Fruit fly (Drosophila melanogaster) whole organism, embryonic: Measurements from ENCODE around the gene sordd2.

Source experiments
- Adf1 ChIP-seq: fragments of 200-800 bp; sonication (Bioruptor generic); IDR thresholded peaks from 2 replicates; pipeline ENCODE4 v1.3.6; 2022; ENCODE audit warnings: missing biosample characterization, missing genetic modification characterization
- Aef1 ChIP-seq: fragments of 200-800 bp; sonication (Bioruptor generic); IDR thresholded peaks from 3 replicates; pipeline ENCODE4 v1.3.6; 2022; ENCODE audit warnings: missing biosample characterization, missing genetic modification characterization
- Atf3 ChIP-seq: fragments of 200-800 bp; sonication (Bioruptor generic); optimal IDR thresholded peaks from 3 replicates; lab custom pipeline; 2016; ENCODE audit warnings: missing biosample characterization, missing genetic modification characterization
- Bdp1 ChIP-seq: fragments of 200-800 bp; sonication (Bioruptor generic); optimal IDR thresholded peaks from 3 replicates; lab custom pipeline; 2016; ENCODE audit warnings: missing biosample characterization, missing genetic modification characterization
- Bgb ChIP-seq: fragments of 200-800 bp; sonication (Bioruptor generic); IDR thresholded peaks from 2 replicates; pipeline ENCODE4 v1.3.6; 2022; ENCODE audit warnings: missing biosample characterization, missing genetic modification characterization; ENCODE audit not compliant: partially characterized antibody
- CG11247 ChIP-seq: fragments of 200-800 bp; sonication (Bioruptor generic); IDR thresholded peaks from 2 replicates; pipeline ENCODE4 v1.3.6; 2022; ENCODE audit warnings: missing biosample characterization, missing genetic modification characterization
- CG12299 ChIP-seq: fragments of 200-800 bp; sonication (Bioruptor generic); optimal IDR thresholded peaks from 2 replicates; lab custom pipeline; 2018; ENCODE audit warnings: missing biosample characterization, mild to moderate bottlenecking, missing genetic modification characterization
- CG15011 ChIP-seq: fragments of 200-800 bp; sonication (Bioruptor generic); optimal IDR thresholded peaks from 3 replicates; lab custom pipeline; 2018; ENCODE audit warnings: missing biosample characterization, mild to moderate bottlenecking, missing genetic modification characterization
- CG17186 ChIP-seq: fragments of 200-800 bp; sonication (Bioruptor generic); optimal IDR thresholded peaks from 3 replicates; lab custom pipeline; 2017; ENCODE audit warnings: missing biosample characterization, missing genetic modification reagents, missing genetic modification characterization
- CG17568 ChIP-seq: fragments of 200-800 bp; sonication (Bioruptor generic); optimal IDR thresholded peaks from 2 replicates; lab custom pipeline; 2018; ENCODE audit warnings: missing biosample characterization, mild to moderate bottlenecking, missing genetic modification characterization, moderate library complexity
- CG30403 ChIP-seq: fragments of 200-800 bp; sonication (Bioruptor generic); optimal IDR thresholded peaks from 3 replicates; lab custom pipeline; 2016; ENCODE audit warnings: missing biosample characterization, missing genetic modification characterization
- CG4854 ChIP-seq: fragments of 200-800 bp; sonication (Bioruptor generic); optimal IDR thresholded peaks from 2 replicates; lab custom pipeline; 2016; ENCODE audit warnings: missing biosample characterization, missing genetic modification characterization, inconsistent platforms
- CG6272 ChIP-seq: fragments of 200-800 bp; sonication (Bioruptor generic); IDR thresholded peaks from 2 replicates; pipeline ENCODE4 v1.3.6; 2022; ENCODE audit warnings: missing biosample characterization, missing genetic modification characterization
- CG6813 ChIP-seq: fragments of 200-800 bp; sonication (Bioruptor generic); optimal IDR thresholded peaks from 2 replicates; lab custom pipeline; 2017; ENCODE audit warnings: missing biosample characterization, missing genetic modification characterization, mild to moderate bottlenecking, moderate library complexity, missing genetic modification reagents
- CG6854 ChIP-seq: fragments of 200-800 bp; sonication (Bioruptor generic); optimal IDR thresholded peaks from 3 replicates; lab custom pipeline; 2017; ENCODE audit warnings: missing biosample characterization, mild to moderate bottlenecking, missing genetic modification characterization
- CHES-1-like ChIP-seq: fragments of 200-800 bp; sonication (Bioruptor generic); optimal IDR thresholded peaks from 2 replicates; lab custom pipeline; 2016; ENCODE audit warnings: missing biosample characterization, missing genetic modification characterization
- Dad ChIP-seq: fragments of 200-800 bp; sonication (Bioruptor generic); optimal IDR thresholded peaks from 3 replicates; lab custom pipeline; 2016; ENCODE audit warnings: missing biosample characterization, missing genetic modification characterization
- HmgD ChIP-seq: fragments of 200-800 bp; sonication (Bioruptor generic); optimal IDR thresholded peaks from 3 replicates; lab custom pipeline; 2016; ENCODE audit warnings: missing biosample characterization, missing genetic modification characterization
- Mes4 ChIP-seq: fragments of 200-800 bp; sonication (Bioruptor generic); optimal IDR thresholded peaks from 2 replicates; lab custom pipeline; 2016; ENCODE audit warnings: missing biosample characterization, missing genetic modification characterization
- Myb ChIP-seq: fragments of 200-800 bp; sonication (Bioruptor generic); optimal IDR thresholded peaks from 2 replicates; lab custom pipeline; 2016; ENCODE audit warnings: missing biosample characterization, missing genetic modification characterization
- NC2α ChIP-seq: fragments of 200-800 bp; sonication (Bioruptor generic); optimal IDR thresholded peaks from 2 replicates; lab custom pipeline; 2016; ENCODE audit warnings: missing biosample characterization, missing genetic modification characterization
- NC2β ChIP-seq: fragments of 200-800 bp; sonication (Bioruptor generic); optimal IDR thresholded peaks from 2 replicates; lab custom pipeline; 2016; ENCODE audit warnings: missing biosample characterization, missing genetic modification characterization
- NFAT ChIP-seq: fragments of 200-800 bp; sonication (Bioruptor generic); IDR thresholded peaks from 2 replicates; pipeline ENCODE4 v1.3.6; 2022; ENCODE audit warnings: missing biosample characterization, missing genetic modification characterization
- Nf-YA ChIP-seq: fragments of 200-800 bp; sonication (Bioruptor generic); IDR thresholded peaks from 2 replicates; pipeline ENCODE4 v1.3.6; 2022; ENCODE audit warnings: missing biosample characterization, missing genetic modification characterization
- Nf-YB ChIP-seq: fragments of 200-800 bp; sonication (Bioruptor generic); optimal IDR thresholded peaks from 3 replicates; lab custom pipeline; 2019; ENCODE audit warnings: missing biosample characterization, mild to moderate bottlenecking, missing genetic modification characterization, moderate library complexity
- Nf-YC ChIP-seq: fragments of 200-800 bp; optimal IDR thresholded peaks from 3 replicates; lab custom pipeline; 2019; ENCODE audit warnings: missing biosample characterization, mild to moderate bottlenecking, missing genetic modification characterization, moderate library complexity
- Oaz ChIP-seq: fragments of 200-800 bp; sonication (Bioruptor generic); IDR thresholded peaks from 2 replicates; pipeline ENCODE4 v1.3.6; 2022; ENCODE audit warnings: missing biosample characterization, missing genetic modification characterization
- Optix ChIP-seq: fragments of 200-800 bp; sonication (Bioruptor generic); IDR thresholded peaks from 3 replicates; pipeline ENCODE4 v1.3.6; 2022; ENCODE audit warnings: missing biosample characterization, missing genetic modification characterization
- PHDP ChIP-seq: fragments of 200-800 bp; sonication (Bioruptor generic); optimal IDR thresholded peaks from 3 replicates; lab custom pipeline; 2018; ENCODE audit warnings: missing biosample characterization, mild to moderate bottlenecking, missing genetic modification characterization, moderate library complexity
- Xrp1 ChIP-seq: fragments of 200-800 bp; sonication (Bioruptor generic); IDR thresholded peaks from 2 replicates; pipeline ENCODE4 v1.3.6; 2022; ENCODE audit warnings: missing biosample characterization, missing genetic modification characterization
- ase ChIP-seq: fragments of 200-800 bp; sonication (Bioruptor generic); IDR thresholded peaks from 3 replicates; pipeline ENCODE4 v1.3.6; 2022; ENCODE audit warnings: missing biosample characterization, missing genetic modification characterization
- bab2 ChIP-seq: fragments of 200-800 bp; sonication (Bioruptor generic); optimal IDR thresholded peaks from 2 replicates; lab custom pipeline; 2016; ENCODE audit warnings: missing biosample characterization, missing genetic modification characterization
- da ChIP-seq: fragments of 200-800 bp; sonication (Bioruptor generic); optimal IDR thresholded peaks from 2 replicates; lab custom pipeline; 2016; ENCODE audit warnings: missing biosample characterization, missing genetic modification characterization
- dysf ChIP-seq: fragments of 200-800 bp; sonication (Bioruptor generic); IDR thresholded peaks from 3 replicates; pipeline ENCODE4 v1.3.6; 2022; ENCODE audit warnings: missing biosample characterization, missing genetic modification characterization
- ems ChIP-seq: fragments of 200-800 bp; sonication (Bioruptor generic); optimal IDR thresholded peaks from 3 replicates; lab custom pipeline; 2016; ENCODE audit warnings: missing biosample characterization, missing genetic modification characterization
- eve ChIP-seq, 2 experiments: fragments of >200 bp; optimal IDR thresholded peaks; 2 replicates each; lab custom pipeline; 2017; ENCODE audit warnings: missing biosample characterization in 2 of 2, missing genetic modification characterization in 2 of 2
- exex ChIP-seq: fragments of 200-800 bp; sonication (Bioruptor generic); optimal IDR thresholded peaks from 4 replicates; lab custom pipeline; 2018; ENCODE audit warnings: missing biosample characterization, mild to moderate bottlenecking, missing genetic modification characterization, moderate library complexity
- fd3F ChIP-seq: fragments of 200-800 bp; sonication (Bioruptor generic); optimal IDR thresholded peaks from 2 replicates; lab custom pipeline; 2018; ENCODE audit warnings: missing biosample characterization, mild to moderate bottlenecking, missing genetic modification characterization, moderate library complexity
- grau ChIP-seq: fragments of 200-800 bp; optimal IDR thresholded peaks from 3 replicates; lab custom pipeline; 2019; ENCODE audit warnings: missing biosample characterization, mild to moderate bottlenecking, missing genetic modification characterization, moderate library complexity
- insv ChIP-seq, 2 experiments: fragments of 200-800 bp; sonication (Bioruptor generic); optimal IDR thresholded peaks; 3 replicates each; lab custom pipeline; 2016 to 2018; ENCODE audit warnings: missing biosample characterization in 2 of 2, missing genetic modification characterization in 2 of 2
- ken ChIP-seq: fragments of 200-800 bp; sonication (Bioruptor generic); IDR thresholded peaks from 3 replicates; pipeline ENCODE4 v1.3.6; 2022; ENCODE audit warnings: missing biosample characterization, missing genetic modification characterization
- lmd ChIP-seq: fragments of 200-800 bp; sonication (Bioruptor generic); IDR thresholded peaks from 2 replicates; pipeline ENCODE4 v1.3.6; 2022; ENCODE audit warnings: missing biosample characterization, missing genetic modification characterization
- luna ChIP-seq: fragments of 200-800 bp; sonication (Bioruptor generic); optimal IDR thresholded peaks from 2 replicates; lab custom pipeline; 2016; ENCODE audit warnings: missing biosample characterization, missing genetic modification characterization
- nerfin-1 ChIP-seq: fragments of 200-800 bp; sonication (Bioruptor generic); optimal IDR thresholded peaks from 3 replicates; lab custom pipeline; 2019; ENCODE audit warnings: missing biosample characterization, mild to moderate bottlenecking, missing genetic modification characterization, moderate library complexity
- p53 ChIP-seq: fragments of 200-800 bp; sonication (Bioruptor generic); optimal IDR thresholded peaks from 2 replicates; lab custom pipeline; 2016; ENCODE audit warnings: missing biosample characterization, missing genetic modification characterization
- pfk ChIP-seq: fragments of 200-800 bp; sonication (Bioruptor generic); optimal IDR thresholded peaks from 2 replicates; lab custom pipeline; 2018; ENCODE audit warnings: missing biosample characterization, mild to moderate bottlenecking, missing genetic modification characterization, moderate library complexity
- sens-2 ChIP-seq: fragments of 200-800 bp; sonication (Bioruptor generic); IDR thresholded peaks from 2 replicates; pipeline ENCODE4 v1.3.6; 2022; ENCODE audit warnings: missing biosample characterization, missing genetic modification characterization
- seq ChIP-seq: fragments of 200-800 bp; sonication (Bioruptor generic); IDR thresholded peaks from 2 replicates; pipeline ENCODE4 v1.3.6; 2022; ENCODE audit warnings: missing biosample characterization, missing genetic modification characterization
- tgo ChIP-seq: fragments of 200-800 bp; sonication (Bioruptor generic); IDR thresholded peaks from 3 replicates; pipeline ENCODE4 v1.3.6; 2022; ENCODE audit warnings: missing biosample characterization, missing genetic modification characterization
- yki ChIP-seq: fragments of >200 bp; optimal IDR thresholded peaks from 3 replicates; lab custom pipeline; 2018
- zfh2 ChIP-seq: fragments of 200-800 bp; sonication (Bioruptor generic); optimal IDR thresholded peaks from 2 replicates; lab custom pipeline; 2016; ENCODE audit warnings: missing biosample characterization, missing genetic modification characterization

Gene sordd2

DNA sequence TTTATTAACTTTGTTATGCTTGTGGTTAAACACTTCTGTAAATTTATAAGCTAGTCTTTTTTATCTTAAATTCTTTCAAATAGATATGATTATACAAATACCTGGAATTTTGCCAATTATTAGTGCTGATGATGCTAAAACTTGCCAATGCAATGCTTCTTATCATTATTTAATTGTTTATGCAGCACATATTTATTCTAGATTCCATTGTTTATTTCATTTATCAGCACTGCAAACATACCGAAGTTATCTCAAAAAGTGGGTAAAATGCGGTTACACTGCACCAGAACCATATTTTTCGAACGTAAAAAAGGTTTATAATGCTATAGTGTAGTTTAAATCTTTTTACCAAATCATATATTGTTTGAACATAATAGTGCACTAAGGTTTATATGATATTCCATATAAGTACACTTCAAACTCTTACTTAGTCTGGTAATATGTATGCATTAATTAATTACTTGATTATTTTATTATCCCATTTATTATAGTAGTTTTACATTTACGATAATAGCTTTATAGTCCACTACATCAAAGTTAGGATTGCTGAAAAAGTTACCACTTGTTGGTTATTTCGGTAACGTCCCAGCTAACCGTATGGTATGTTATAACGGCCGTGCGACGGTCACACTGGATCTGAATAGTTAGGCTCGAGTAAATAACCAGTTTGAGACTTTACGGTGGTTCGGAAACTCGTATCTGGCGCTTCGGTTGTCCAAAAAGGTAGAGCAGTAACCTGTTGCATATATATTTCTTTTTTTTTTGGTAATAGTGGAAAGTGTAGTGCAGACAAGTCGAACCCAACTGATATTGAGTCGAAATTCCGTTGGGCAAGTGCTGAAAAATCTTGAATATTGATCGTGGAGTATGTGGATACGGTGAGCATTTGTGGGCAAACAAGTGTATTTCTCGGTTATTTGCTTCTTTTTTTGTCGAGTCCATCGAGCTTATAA lies 10.5 kb downstream of the sordd2 start, which contains the start of gene Rhp (continued):
- TF ChIP-seq Dad (no peak), Optix (GFP tag; lab: Robert Waterston, UW) (no peak), da (GFP tag; lab: Kevin White, UChicago) (no peak), lmd (GFP tag; lab: Robert Waterston, UW) (no peak), bab2 (GFP tag; lab: Kevin White, UChicago) (no peak), ems (GFP tag; lab: Kevin White, UChicago) (no peak), luna (GFP tag; lab: Kevin White, UChicago) (no peak), nerfin-1 (tag; lab: Kevin White, UChicago) (peak; percentile 49), NC2β (GFP tag; lab: Kevin White, UChicago) (no peak), Xrp1 (peak; percentile 40; the same call in 1 of the 2 replicates), NC2α (GFP tag; lab: Kevin White, UChicago) (no peak), CG6854 (GFP tag; lab: Kevin White, UChicago) (no peak), CG30403 (GFP tag; lab: Kevin White, UChicago) (no peak), CG12299 (peak; percentile 65), CG11247 (GFP tag; lab: Robert Waterston, UW) (no peak), Bgb (peak; percentile 55; the same call in 1 of the 2 replicates), NFAT (GFP tag; lab: Robert Waterston, UW) (no peak), ken (no peak), sens-2 (GFP tag; lab: Robert Waterston, UW) (no peak), Adf1 (GFP tag; lab: Robert Waterston, UW) (no peak), zfh2 (GFP tag; lab: Kevin White, UChicago) (no peak), grau (tag; lab: Kevin White, UChicago) (peak; percentile 19), CG4854 (no peak), p53 (GFP tag; lab: Kevin White, UChicago) (no peak), exex (tag; lab: Kevin White, UChicago) (peak; percentile 46), Nf-YB (no peak), Nf-YC (tag; lab: Kevin White, UChicago) (peak; percentile 45), CG6272 (no peak), Nf-YA (no peak), Oaz (no peak), Mes4 (GFP tag; lab: Kevin White, UChicago) (no peak), pfk (GFP tag; lab: Kevin White, UChicago) (peak; percentile 23), Atf3 (GFP tag; lab: Kevin White, UChicago) (no peak), tgo (GFP tag; lab: Robert Waterston, UW) (no peak), CG6813 (GFP tag; lab: Kevin White, UChicago) (peak; percentile 75), CG15011 (no peak), dysf (GFP tag; lab: Robert Waterston, UW) (no peak), CG17568 (GFP tag; lab: Kevin White, UChicago) (no peak), PHDP (peak; percentile 71), Bdp1 (GFP tag; lab: Kevin White, UChicago) (no peak), insv (GFP tag; optimal IDR thresholded peaks at IDR 0.05; lab: Kevin White, UChicago) (no peak), CHES-1-like (GFP tag; lab: Kevin White, UChicago) (no peak), seq (GFP tag; lab: Robert Waterston, UW) (no peak), CG17186 (no peak), Myb (peak; percentile 19), HmgD (GFP tag; lab: Kevin White, UChicago) (no peak), fd3F (GFP tag; lab: Kevin White, UChicago) (peak; percentile 58), ase (GFP tag; lab: Robert Waterston, UW) (no peak), eve (GFP tag; optimal IDR thresholded peaks at IDR 0.05; lab: Kevin White, UChicago) (no peak), Aef1 (GFP tag; lab: Robert Waterston, UW) (no peak), yki (no peak)
